Fruit fly (Drosophila melanogaster) whole organism, prepupa: ENCODE data around the gene GstD10.

Source experiments
- CG16779 ChIP-seq: fragments of 200-800 bp; sonication (Bioruptor generic); optimal IDR thresholded peaks from 3 replicates; lab custom pipeline; 2017; ENCODE audit warnings: missing biosample characterization, mild to moderate bottlenecking, missing genetic modification characterization
- CG8119 ChIP-seq: fragments of 200-800 bp; sonication (Bioruptor generic); IDR thresholded peaks from 3 replicates; pipeline ENCODE4 v1.3.6; 2022; ENCODE audit warnings: missing biosample characterization, missing genetic modification characterization
- CG8319 ChIP-seq: fragments of 200-800 bp; sonication (Bioruptor generic); optimal IDR thresholded peaks from 3 replicates; lab custom pipeline; 2016; ENCODE audit warnings: missing biosample characterization, missing genetic modification characterization
- CG9139 ChIP-seq: fragments of 200-800 bp; sonication (Bioruptor generic); optimal IDR thresholded peaks from 3 replicates; lab custom pipeline; 2017; ENCODE audit warnings: missing biosample characterization, mild to moderate bottlenecking, missing genetic modification characterization
- Hr39 ChIP-seq: fragments of 200-800 bp; sonication (Bioruptor generic); optimal IDR thresholded peaks from 2 replicates; lab custom pipeline; 2016; ENCODE audit warnings: missing biosample characterization, missing genetic modification characterization
- Lpt ChIP-seq: fragments of 200-800 bp; sonication (Bioruptor generic); optimal IDR thresholded peaks from 3 replicates; lab custom pipeline; 2016; ENCODE audit warnings: missing biosample characterization, missing genetic modification characterization
- Sox102F ChIP-seq: fragments of 200-800 bp; sonication (Bioruptor generic); optimal IDR thresholded peaks from 2 replicates; lab custom pipeline; 2016; ENCODE audit warnings: missing biosample characterization, mild to moderate bottlenecking, missing genetic modification characterization
- Sox15 ChIP-seq: fragments of 200-800 bp; sonication (Bioruptor generic); optimal IDR thresholded peaks from 3 replicates; lab custom pipeline; 2016; ENCODE audit warnings: missing biosample characterization, missing genetic modification characterization

DNA sequence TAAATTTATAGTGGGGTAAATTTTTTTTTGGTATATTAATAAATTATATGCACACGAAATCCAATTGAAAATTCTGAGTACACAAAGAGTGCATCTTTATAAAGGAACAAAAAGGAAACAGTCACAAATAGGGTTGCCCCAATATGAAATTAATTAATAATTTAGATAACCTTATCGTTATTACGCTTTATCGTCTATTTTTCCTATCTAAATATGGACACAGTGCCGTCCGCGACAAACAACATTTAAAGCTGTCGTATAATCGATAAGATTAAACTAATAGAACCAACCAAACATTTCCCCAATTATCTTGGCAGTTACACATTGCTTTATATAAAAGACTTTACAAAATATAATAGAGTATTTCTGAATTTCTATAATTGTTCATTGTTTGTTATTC is 32.5 kb upstream of the GstD10 start:
- TF ChIP-seq CG8319 (GFP tag; lab: Kevin White, UChicago) (no peak), Sox102F (GFP tag; lab: Kevin White, UChicago) (no peak), CG8119 (no peak), Sox15 (no peak), CG16779 (tag; lab: Kevin White, UChicago) (no peak), Hr39 (GFP tag; lab: Kevin White, UChicago) (no peak), CG9139 (GFP tag; lab: Kevin White, UChicago) (no peak), Lpt (GFP tag; lab: Kevin White, UChicago) (no peak)
